Worm (Caenorhabditis elegans) whole organism, L1 larva: Measurements from ENCODE around the gene plpr-1.

ENCODE experiments used
- C04F5.9 ChIP-seq: sonication (generic microtip); optimal IDR thresholded peaks from 2 replicates; lab custom pipeline; 2016; ENCODE audit warnings: missing genetic modification characterization, missing compliant biosample characterization
- C34B4.2 ChIP-seq: sonication (generic microtip); optimal IDR thresholded peaks from 2 replicates; lab custom pipeline; 2017; ENCODE audit warnings: mild to moderate bottlenecking, missing genetic modification characterization, missing compliant biosample characterization
- Y116A8C.19 ChIP-seq: sonication (generic microtip); optimal IDR thresholded peaks from 2 replicates; lab custom pipeline; 2016; ENCODE audit warnings: missing compliant biosample characterization, missing genetic modification characterization, borderline replicate concordance
- aha-1 ChIP-seq: fragments of 150-350 bp; optimal IDR thresholded peaks from 2 replicates; lab custom pipeline; 2014; ENCODE audit warnings: missing biosample characterization, missing genetic modification characterization
- alr-1 ChIP-seq: fragments of 200-800 bp; sonication (Bioruptor generic); optimal IDR thresholded peaks from 2 replicates; lab custom pipeline; 2018; ENCODE audit warnings: borderline replicate concordance, mild to moderate bottlenecking, missing genetic modification characterization, missing compliant biosample characterization
- ama-1 ChIP-seq: fragments of 150-350 bp; optimal IDR thresholded peaks from 2 replicates; lab custom pipeline; 2014
- ceh-63 ChIP-seq: fragments of 200-800 bp; sonication (Bioruptor generic); optimal IDR thresholded peaks from 2 replicates; lab custom pipeline; 2018; ENCODE audit warnings: mild to moderate bottlenecking, missing genetic modification characterization, missing compliant biosample characterization
- ceh-82 ChIP-seq, 3 experiments: fragments of 150-350 bp in 1 of 3; sonication (generic microtip) in 2 of 3; optimal IDR thresholded peaks; 2 replicates each; lab custom pipeline; 2014 to 2017; ENCODE audit warnings: missing biosample characterization in 3 of 3, missing genetic modification characterization in 3 of 3
- ceh-90 ChIP-seq: sonication (generic microtip); optimal IDR thresholded peaks from 2 replicates; lab custom pipeline; 2016; ENCODE audit warnings: missing genetic modification characterization, missing compliant biosample characterization
- ces-1 ChIP-seq: fragments of 150-350 bp; optimal IDR thresholded peaks from 2 replicates; lab custom pipeline; 2014; ENCODE audit warnings: missing biosample characterization, missing genetic modification reagents, missing genetic modification characterization
- efl-1 ChIP-seq, 4 experiments: fragments of 150-350 bp; optimal IDR thresholded peaks in 3 of 4; peaks in 1 of 4; 1 replicate in 1 of 4; 2 replicates in 3 of 4; lab custom pipeline; 2014; ENCODE audit warnings: missing biosample characterization in 2 of 4, missing genetic modification characterization in 2 of 4, missing genetic modification reagents in 2 of 4
- efl-3 ChIP-seq: fragments of 200-800 bp; sonication (Bioruptor generic); optimal IDR thresholded peaks from 2 replicates; lab custom pipeline; 2018; ENCODE audit warnings: mild to moderate bottlenecking, missing genetic modification characterization, missing compliant biosample characterization
- egl-13 ChIP-seq: sonication (generic microtip); optimal IDR thresholded peaks from 2 replicates; lab custom pipeline; 2016; ENCODE audit warnings: missing genotype, missing genetic modification reagents, missing genetic modification characterization, missing compliant biosample characterization
- ets-5 ChIP-seq: fragments of 200-800 bp; sonication (Bioruptor generic); IDR thresholded peaks from 2 replicates; pipeline ENCODE4 v1.3.6; 2022; ENCODE audit warnings: missing genetic modification characterization, missing compliant biosample characterization
- fkh-10 ChIP-seq: sonication (generic microtip); optimal IDR thresholded peaks from 2 replicates; lab custom pipeline; 2017; ENCODE audit warnings: missing biosample characterization, missing genetic modification reagents, missing genetic modification characterization
- fkh-8 ChIP-seq: sonication (generic microtip); optimal IDR thresholded peaks from 2 replicates; lab custom pipeline; 2016; ENCODE audit warnings: mild to moderate bottlenecking, missing genetic modification characterization, missing compliant biosample characterization
- fos-1 ChIP-seq: fragments of 150-350 bp; optimal IDR thresholded peaks from 2 replicates; lab custom pipeline; 2014; ENCODE audit warnings: missing biosample characterization, missing genetic modification characterization
- grh-1 ChIP-seq: fragments of 200-800 bp; sonication (Bioruptor generic); IDR thresholded peaks from 2 replicates; pipeline ENCODE4 v1.3.6; 2022; ENCODE audit warnings: missing genetic modification reagents, missing genetic modification characterization, missing compliant biosample characterization
- hlh-4 ChIP-seq: sonication (generic microtip); optimal IDR thresholded peaks from 2 replicates; lab custom pipeline; 2016; ENCODE audit warnings: mild to moderate bottlenecking, missing genetic modification characterization, missing compliant biosample characterization
- hpl-2 ChIP-seq: fragments of 150-350 bp; optimal IDR thresholded peaks from 2 replicates; lab custom pipeline; 2014; ENCODE audit warnings: missing biosample characterization, missing genetic modification reagents, missing genetic modification characterization
- irx-1 ChIP-seq: sonication (generic microtip); optimal IDR thresholded peaks from 2 replicates; lab custom pipeline; 2016; ENCODE audit warnings: missing genetic modification characterization, missing compliant biosample characterization
- isw-1 ChIP-seq: fragments of 200-800 bp; sonication (Bioruptor generic); IDR thresholded peaks from 2 replicates; pipeline ENCODE4 v1.3.6; 2022; ENCODE audit warnings: missing genetic modification characterization, missing compliant biosample characterization
- jun-1 ChIP-seq: fragments of 150-350 bp; optimal IDR thresholded peaks from 2 replicates; lab custom pipeline; 2014; ENCODE audit warnings: missing biosample characterization, missing genetic modification reagents, missing genetic modification characterization
- lin-13 ChIP-seq: fragments of 150-350 bp; optimal IDR thresholded peaks from 2 replicates; lab custom pipeline; 2014; ENCODE audit warnings: missing biosample characterization, missing genetic modification reagents, missing genetic modification characterization
- lin-14 ChIP-seq: fragments of 200-800 bp; sonication (Bioruptor generic); optimal IDR thresholded peaks from 2 replicates; lab custom pipeline; 2018; ENCODE audit warnings: mild to moderate bottlenecking, missing genetic modification characterization, moderate library complexity, missing compliant biosample characterization
- lin-39 ChIP-seq: fragments of 150-350 bp; optimal IDR thresholded peaks from 2 replicates; lab custom pipeline; 2014; ENCODE audit warnings: missing biosample characterization, missing genetic modification reagents, missing genetic modification characterization
- lsy-2 ChIP-seq, 2 experiments: fragments of 150-350 bp; optimal IDR thresholded peaks; 2 replicates each; lab custom pipeline; 2014; ENCODE audit warnings: missing biosample characterization in 2 of 2, missing genetic modification characterization in 2 of 2
- mdl-1 ChIP-seq, 2 experiments: fragments of 150-350 bp; optimal IDR thresholded peaks; 2 replicates each; lab custom pipeline; 2014 to 2017; ENCODE audit warnings: missing biosample characterization in 2 of 2, missing genetic modification characterization in 2 of 2, inconsistent platforms in 1 of 2
- mep-1 ChIP-seq: fragments of 150-350 bp; optimal IDR thresholded peaks from 2 replicates; lab custom pipeline; 2014; ENCODE audit warnings: missing biosample characterization, missing genetic modification characterization
- nhr-11 ChIP-seq: fragments of 150-350 bp; optimal IDR thresholded peaks from 2 replicates; lab custom pipeline; 2014; ENCODE audit warnings: missing biosample characterization, missing genetic modification characterization
- nhr-20 ChIP-seq: sonication (generic microtip); optimal IDR thresholded peaks from 2 replicates; lab custom pipeline; 2016; ENCODE audit warnings: mild to moderate bottlenecking, missing genetic modification characterization, missing compliant biosample characterization
- nhr-47 ChIP-seq: sonication (generic microtip); optimal IDR thresholded peaks from 2 replicates; lab custom pipeline; 2016; ENCODE audit warnings: mild to moderate bottlenecking, missing genetic modification characterization, moderate library complexity, missing compliant biosample characterization
- nhr-71 ChIP-seq: sonication (generic microtip); optimal IDR thresholded peaks from 2 replicates; lab custom pipeline; 2016; ENCODE audit warnings: mild to moderate bottlenecking, missing genetic modification characterization, moderate library complexity, missing compliant biosample characterization
- nhr-76 ChIP-seq: sonication (generic microtip); optimal IDR thresholded peaks from 2 replicates; lab custom pipeline; 2017; ENCODE audit warnings: missing biosample characterization, missing genetic modification characterization
- nhr-84 ChIP-seq: sonication (generic microtip); optimal IDR thresholded peaks from 2 replicates; lab custom pipeline; 2017; ENCODE audit warnings: missing biosample characterization, missing genetic modification characterization
- nhr-85 ChIP-seq: sonication (generic microtip); peaks from one replicate; lab custom pipeline; 2016; ENCODE audit warnings: missing genetic modification characterization, inconsistent platforms, missing compliant biosample characterization
- pag-3 ChIP-seq: sonication (generic microtip); optimal IDR thresholded peaks from 2 replicates; lab custom pipeline; 2017; ENCODE audit warnings: missing genetic modification characterization, mild to moderate bottlenecking, missing compliant biosample characterization, antibody characterized with exemption, borderline replicate concordance; ENCODE audit not compliant: insufficient read depth
- pax-3 ChIP-seq: fragments of 200-800 bp; sonication (Bioruptor generic); optimal IDR thresholded peaks from 2 replicates; lab custom pipeline; 2018; ENCODE audit warnings: mild to moderate bottlenecking, missing genetic modification characterization, moderate library complexity, missing compliant biosample characterization
- pqm-1 ChIP-seq: sonication (generic microtip); optimal IDR thresholded peaks from 3 replicates; lab custom pipeline; 2017; ENCODE audit warnings: missing biosample characterization, missing genetic modification characterization
- rnt-1 ChIP-seq: sonication (generic microtip); optimal IDR thresholded peaks from 2 replicates; lab custom pipeline; 2016; ENCODE audit warnings: mild to moderate bottlenecking, missing genetic modification characterization, moderate library complexity, missing compliant biosample characterization
- snpc-4 ChIP-seq: fragments of 150-350 bp; optimal IDR thresholded peaks from 2 replicates; lab custom pipeline; 2014; ENCODE audit warnings: missing biosample characterization, missing genetic modification characterization
- sox-4 ChIP-seq: sonication (generic microtip); optimal IDR thresholded peaks from 2 replicates; lab custom pipeline; 2016; ENCODE audit warnings: missing genetic modification characterization, missing compliant biosample characterization
- sup-37 ChIP-seq: fragments of 200-800 bp; sonication (Bioruptor generic); optimal IDR thresholded peaks from 2 replicates; lab custom pipeline; 2018; ENCODE audit warnings: mild to moderate bottlenecking, missing genetic modification characterization, missing compliant biosample characterization
- tbx-2 ChIP-seq: sonication (generic microtip); optimal IDR thresholded peaks from 2 replicates; lab custom pipeline; 2016; ENCODE audit warnings: missing genetic modification characterization, missing compliant biosample characterization
- unc-130 ChIP-seq: fragments of 150-350 bp; optimal IDR thresholded peaks from 2 replicates; lab custom pipeline; 2017; ENCODE audit warnings: missing biosample characterization, missing genetic modification characterization, inconsistent platforms
- vab-15 ChIP-seq: sonication (generic microtip); optimal IDR thresholded peaks from 2 replicates; lab custom pipeline; 2017; ENCODE audit warnings: missing genotype, mild to moderate bottlenecking, missing genetic modification characterization, missing compliant biosample characterization
- xbp-1 ChIP-seq: sonication (generic microtip); optimal IDR thresholded peaks from 2 replicates; lab custom pipeline; 2016; ENCODE audit warnings: missing genetic modification characterization, missing compliant biosample characterization

The plpr-1 gene

DNA sequence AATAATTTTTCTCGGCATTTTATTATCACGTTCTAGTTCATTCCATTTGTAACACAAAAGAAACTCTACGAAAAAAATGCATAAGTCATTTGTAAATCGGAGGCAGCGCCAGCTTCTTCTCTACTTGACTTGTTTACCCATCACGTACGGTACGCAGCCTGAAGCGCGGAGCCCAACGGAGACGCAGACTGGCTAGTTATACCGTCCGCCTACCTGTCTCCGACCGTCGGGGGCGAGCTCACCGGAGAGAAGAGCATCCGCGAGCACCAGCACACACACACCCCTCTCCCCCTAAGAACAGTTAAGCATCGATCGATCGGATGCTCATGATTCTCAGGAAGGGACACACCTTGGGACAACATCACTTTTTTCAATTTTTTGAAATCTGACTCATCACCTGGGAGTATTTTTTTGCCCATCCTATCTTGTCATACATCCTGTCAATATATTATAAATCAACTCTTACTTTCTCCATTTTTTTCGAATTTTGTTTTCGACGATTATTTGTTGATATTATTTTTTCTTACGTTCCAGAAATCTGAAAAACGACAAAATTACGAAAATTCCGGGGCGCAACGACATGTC, at the start of gene plpr-1:
Gene plpr-1 (plus strand): TSS at position 535 of the 585 bp plus-strand sequence.
- no peak for TF ChIP-seq lin-14 (GFP tag; lab: Kevin White, UChicago)
- TF ChIP-seq nhr-76 (tag; lab: Kevin White, UChicago) = no peak
- TF ChIP-seq sox-4 (tag; lab: Kevin White, UChicago) = no peak
- TF ChIP-seq efl-3 (GFP tag; lab: Kevin White, UChicago) = no peak
- TF ChIP-seq sup-37 (GFP tag; lab: Kevin White, UChicago) = no peak
- TF ChIP-seq jun-1 (tag; lab: Kevin White, UChicago) = no peak
- TF ChIP-seq ets-5 (GFP tag; lab: Robert Waterston, UW) = no peak
- TF ChIP-seq nhr-11 = no peak
- no peak for TF ChIP-seq tbx-2 (tag; lab: Kevin White, UChicago)

DNA sequence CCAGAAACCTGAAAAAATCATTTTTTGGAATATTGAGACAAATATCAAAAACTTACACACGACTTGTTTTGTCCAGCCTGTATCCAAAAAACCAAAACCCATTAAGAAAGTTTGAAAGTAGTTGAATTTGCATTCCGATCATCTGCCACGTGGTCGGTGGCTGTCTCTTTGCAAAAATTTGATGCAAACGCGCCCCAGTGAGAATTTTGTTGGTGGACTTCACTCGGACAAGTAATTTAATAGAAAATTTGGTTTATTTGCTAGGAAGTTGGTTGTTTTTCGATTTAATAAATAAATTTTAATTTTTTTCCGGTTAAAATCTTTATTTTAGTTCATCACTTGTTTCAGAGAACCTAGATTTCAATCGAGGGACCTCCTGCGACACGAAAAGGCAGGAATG, 46.8 kb upstream of the plpr-1 start:
- TF ChIP-seq egl-13 (tag; lab: Kevin White, UChicago) (no peak), efl-1 (optimal IDR thresholded peaks at IDR 0.05; lab: Kevin White, UChicago) (no peak), efl-1 (GFP tag; optimal IDR thresholded peaks at IDR 0.05 in 1 of 2; lab: Kevin White, UChicago) (no peak), unc-130 (no peak), nhr-84 (tag; lab: Kevin White, UChicago) (no peak), mdl-1 (tag; optimal IDR thresholded peaks at IDR 0.05; lab: Kevin White, UChicago) (no peak)

DNA sequence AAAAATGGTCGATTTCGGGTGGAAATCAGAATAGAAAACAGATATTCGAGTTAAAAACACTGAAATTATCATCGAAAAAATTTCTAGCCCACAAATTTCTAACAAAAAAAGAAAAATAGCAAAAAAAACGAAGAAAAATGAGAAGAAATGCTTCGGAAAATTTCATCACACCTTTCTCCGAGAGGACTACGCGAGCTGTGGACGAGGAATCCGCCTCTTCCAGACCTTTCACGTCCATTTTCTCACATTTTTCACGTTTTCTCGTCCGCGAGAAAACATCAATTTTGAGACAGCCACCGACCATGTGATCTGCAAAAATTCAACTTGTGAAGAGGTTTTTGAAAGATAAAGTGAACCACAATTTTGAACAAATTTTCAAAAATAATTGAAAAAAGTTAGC, 45.7 kb upstream of the plpr-1 start:
- TF ChIP-seq mep-1 (tag; lab: Kevin White, UChicago) (no peak), vab-15 (tag; lab: Kevin White, UChicago) (no peak), Y116A8C.19 (no peak), lsy-2 (tag; optimal IDR thresholded peaks at IDR 0.05; lab: Kevin White, UChicago) (no peak), alr-1 (tag; lab: Kevin White, UChicago) (no peak), ceh-63 (no peak), aha-1 (tag; lab: Kevin White, UChicago) (no peak), snpc-4 (no peak), ets-5 (GFP tag; lab: Robert Waterston, UW) (no peak), irx-1 (tag; lab: Kevin White, UChicago) (no peak), tbx-2 (tag; lab: Kevin White, UChicago) (no peak), C34B4.2 (tag; lab: Kevin White, UChicago) (no peak), efl-3 (GFP tag; lab: Kevin White, UChicago) (no peak), pqm-1 (no peak), isw-1 (no peak), ama-1 (lab: Kevin White, UChicago) (no peak), efl-1 (optimal IDR thresholded peaks at IDR 0.05; lab: Kevin White, UChicago) (no peak), efl-1 (GFP tag; optimal IDR thresholded peaks at IDR 0.05 in 1 of 2; lab: Kevin White, UChicago) (peak in 1 of 2 experiments; percentile 73), nhr-76 (tag; lab: Kevin White, UChicago) (no peak), C04F5.9 (tag; lab: Kevin White, UChicago) (no peak), ceh-82 (tag; optimal IDR thresholded peaks at IDR 0.05; lab: Kevin White, UChicago) (no peak), nhr-84 (tag; lab: Kevin White, UChicago) (no peak), rnt-1 (tag; lab: Kevin White, UChicago) (peak; percentile 49), grh-1 (GFP tag; lab: Robert Waterston, UW) (no peak), hlh-4 (tag; lab: Kevin White, UChicago) (no peak), hpl-2 (GFP tag; lab: Kevin White, UChicago) (no peak), ceh-90 (tag; lab: Kevin White, UChicago) (peak; percentile 10), fos-1 (no peak), nhr-47 (tag; lab: Kevin White, UChicago) (no peak), nhr-85 (tag; lab: Kevin White, UChicago) (no peak), pax-3 (tag; lab: Kevin White, UChicago) (no peak), fkh-10 (GFP tag; lab: Kevin White, UChicago) (no peak), egl-13 (tag; lab: Kevin White, UChicago) (no peak), pag-3 (tag; lab: Kevin White, UChicago) (no peak), lin-39 (tag; lab: Kevin White, UChicago) (no peak), nhr-71 (tag; lab: Kevin White, UChicago) (peak; percentile 15), lin-13 (GFP tag; lab: Kevin White, UChicago) (no peak), fkh-8 (tag; lab: Kevin White, UChicago) (no peak), nhr-20 (tag; lab: Kevin White, UChicago) (no peak), sox-4 (tag; lab: Kevin White, UChicago) (no peak), xbp-1 (no peak), ces-1 (GFP tag; lab: Kevin White, UChicago) (no peak)
